Fruit fly (Drosophila melanogaster) whole organism, embryonic: ENCODE measurements around the gene sau.

Experiments
- Adf1 ChIP-seq: fragments of 200-800 bp; sonication (Bioruptor generic); IDR thresholded peaks from 2 replicates; pipeline ENCODE4 v1.3.6; 2022; ENCODE audit warnings: missing biosample characterization, missing genetic modification characterization
- CG10267 ChIP-seq: fragments of 200-800 bp; sonication (Bioruptor generic); optimal IDR thresholded peaks from 2 replicates; lab custom pipeline; 2018; ENCODE audit warnings: missing biosample characterization, mild to moderate bottlenecking, missing genetic modification characterization, moderate library complexity
- CG10543 ChIP-seq: fragments of 200-800 bp; sonication (Bioruptor generic); optimal IDR thresholded peaks from 3 replicates; lab custom pipeline; 2017; ENCODE audit warnings: missing biosample characterization, mild to moderate bottlenecking, missing genetic modification characterization, moderate library complexity
- CG11560 ChIP-seq: fragments of 200-800 bp; sonication (Bioruptor generic); IDR thresholded peaks from 3 replicates; pipeline ENCODE4 v1.3.6; 2022; ENCODE audit warnings: missing biosample characterization, missing genetic modification characterization
- CG1233 ChIP-seq: fragments of 200-800 bp; sonication (Bioruptor generic); optimal IDR thresholded peaks from 4 replicates; lab custom pipeline; 2018; ENCODE audit warnings: missing biosample characterization, mild to moderate bottlenecking, missing genetic modification characterization
- CG13424 ChIP-seq: fragments of 200-800 bp; sonication (Bioruptor generic); optimal IDR thresholded peaks from 2 replicates; lab custom pipeline; 2019; ENCODE audit warnings: missing biosample characterization, mild to moderate bottlenecking, missing genetic modification characterization, moderate library complexity
- CG16813 ChIP-seq: fragments of 200-800 bp; sonication (Bioruptor generic); IDR thresholded peaks from 3 replicates; pipeline ENCODE4 v1.3.6; 2022; ENCODE audit warnings: missing biosample characterization, missing genetic modification characterization; ENCODE audit not compliant: partially characterized antibody
- CG17829 ChIP-seq: fragments of 200-800 bp; optimal IDR thresholded peaks from 2 replicates; lab custom pipeline; 2019; ENCODE audit warnings: missing biosample characterization, mild to moderate bottlenecking, missing genetic modification characterization, moderate library complexity
- CG2116 ChIP-seq: fragments of 200-800 bp; sonication (Bioruptor generic); optimal IDR thresholded peaks from 3 replicates; lab custom pipeline; 2018; ENCODE audit warnings: missing biosample characterization, mild to moderate bottlenecking, missing genetic modification characterization
- CG30431 ChIP-seq: fragments of 200-800 bp; sonication (Bioruptor generic); optimal IDR thresholded peaks from 2 replicates; lab custom pipeline; 2017; ENCODE audit warnings: missing biosample characterization, missing genetic modification characterization
- CG31441 ChIP-seq: fragments of 200-800 bp; sonication (Bioruptor generic); IDR thresholded peaks from 2 replicates; pipeline ENCODE4 v1.3.6; 2022; ENCODE audit warnings: missing biosample characterization, missing genetic modification characterization
- CG32767 ChIP-seq: fragments of 200-800 bp; sonication (Bioruptor generic); IDR thresholded peaks from 2 replicates; pipeline ENCODE4 v1.3.6; 2022; ENCODE audit warnings: missing biosample characterization, missing genetic modification characterization
- CG34422 ChIP-seq: fragments of 200-800 bp; sonication (Bioruptor generic); IDR thresholded peaks from 3 replicates; pipeline ENCODE4 v1.3.6; 2022; ENCODE audit warnings: missing biosample characterization, missing genetic modification characterization
- CG5245 ChIP-seq: fragments of 200-800 bp; sonication (Bioruptor generic); optimal IDR thresholded peaks from 3 replicates; lab custom pipeline; 2016; ENCODE audit warnings: missing biosample characterization, missing genetic modification characterization
- CG6813 ChIP-seq: fragments of 200-800 bp; sonication (Bioruptor generic); optimal IDR thresholded peaks from 2 replicates; lab custom pipeline; 2017; ENCODE audit warnings: missing biosample characterization, missing genetic modification characterization, mild to moderate bottlenecking, moderate library complexity, missing genetic modification reagents
- CG7928 ChIP-seq: fragments of 200-800 bp; sonication (Bioruptor generic); optimal IDR thresholded peaks from 2 replicates; lab custom pipeline; 2017; ENCODE audit warnings: missing biosample characterization, mild to moderate bottlenecking, missing genetic modification characterization
- CG9727 ChIP-seq: fragments of 200-800 bp; sonication (Bioruptor generic); optimal IDR thresholded peaks from 3 replicates; lab custom pipeline; 2017; ENCODE audit warnings: missing biosample characterization, mild to moderate bottlenecking, missing genetic modification characterization
- CTCF ChIP-seq: fragments of 200-800 bp; sonication (Bioruptor generic); optimal IDR thresholded peaks from 2 replicates; lab custom pipeline; 2017; ENCODE audit warnings: missing biosample characterization, mild to moderate bottlenecking, missing genetic modification characterization, moderate library complexity
- HLH4C ChIP-seq: fragments of 200-800 bp; sonication (Bioruptor generic); IDR thresholded peaks from 3 replicates; pipeline ENCODE4 v1.3.6; 2022; ENCODE audit warnings: missing biosample characterization, missing genetic modification characterization; ENCODE audit not compliant: partially characterized antibody
- Hand ChIP-seq: fragments of 200-800 bp; sonication (Bioruptor generic); optimal IDR thresholded peaks from 2 replicates; lab custom pipeline; 2017; ENCODE audit warnings: mild to moderate bottlenecking, missing biosample characterization, missing genetic modification reagents, missing genetic modification characterization
- Mad ChIP-seq: fragments of 200-800 bp; sonication (Bioruptor generic); optimal IDR thresholded peaks from 2 replicates; lab custom pipeline; 2016; ENCODE audit warnings: missing biosample characterization, missing genetic modification characterization
- Mes4 ChIP-seq: fragments of 200-800 bp; sonication (Bioruptor generic); optimal IDR thresholded peaks from 2 replicates; lab custom pipeline; 2016; ENCODE audit warnings: missing biosample characterization, missing genetic modification characterization
- NC2α ChIP-seq: fragments of 200-800 bp; sonication (Bioruptor generic); optimal IDR thresholded peaks from 2 replicates; lab custom pipeline; 2016; ENCODE audit warnings: missing biosample characterization, missing genetic modification characterization
- Ptx1 ChIP-seq: fragments of 200-800 bp; sonication (Bioruptor generic); IDR thresholded peaks from 2 replicates; pipeline ENCODE4 v1.3.6; 2022; ENCODE audit warnings: missing biosample characterization, missing genetic modification characterization
- Sin3A ChIP-seq: fragments of >200 bp; optimal IDR thresholded peaks from 2 replicates; lab custom pipeline; 2018
- Sry-β ChIP-seq: fragments of 200-800 bp; sonication (Bioruptor generic); optimal IDR thresholded peaks from 2 replicates; lab custom pipeline; 2018; ENCODE audit warnings: missing biosample characterization, mild to moderate bottlenecking, missing genetic modification characterization, moderate library complexity
- Tbp ChIP-seq: fragments of >200 bp; optimal IDR thresholded peaks from 2 replicates; lab custom pipeline; 2018; ENCODE audit warnings: missing biosample characterization, missing genetic modification characterization
- abd-A ChIP-seq: fragments of 200-800 bp; sonication (Bioruptor generic); optimal IDR thresholded peaks from 3 replicates; lab custom pipeline; 2019; ENCODE audit warnings: missing biosample characterization, mild to moderate bottlenecking, missing genetic modification characterization, moderate library complexity
- bab2 ChIP-seq: fragments of 200-800 bp; sonication (Bioruptor generic); optimal IDR thresholded peaks from 2 replicates; lab custom pipeline; 2016; ENCODE audit warnings: missing biosample characterization, missing genetic modification characterization
- corto ChIP-seq: fragments of 200-800 bp; sonication (Bioruptor generic); optimal IDR thresholded peaks from 2 replicates; lab custom pipeline; 2016; ENCODE audit warnings: missing biosample characterization, mild to moderate bottlenecking, missing genetic modification characterization, moderate library complexity
- dpn ChIP-seq, 2 experiments: fragments of 200-800 bp; sonication (Bioruptor generic); optimal IDR thresholded peaks; 3 replicates each; lab custom pipeline; 2016; ENCODE audit warnings: missing biosample characterization in 2 of 2, missing genetic modification characterization in 2 of 2
- dysf ChIP-seq: fragments of 200-800 bp; sonication (Bioruptor generic); IDR thresholded peaks from 3 replicates; pipeline ENCODE4 v1.3.6; 2022; ENCODE audit warnings: missing biosample characterization, missing genetic modification characterization
- fru ChIP-seq: fragments of >200 bp; optimal IDR thresholded peaks from 2 replicates; lab custom pipeline; 2017
- her ChIP-seq: fragments of 200-800 bp; sonication (Bioruptor generic); optimal IDR thresholded peaks from 2 replicates; lab custom pipeline; 2016; ENCODE audit warnings: missing biosample characterization, missing genetic modification characterization
- lbe ChIP-seq: fragments of 200-800 bp; sonication (Bioruptor generic); optimal IDR thresholded peaks from 2 replicates; lab custom pipeline; 2016; ENCODE audit warnings: missing biosample characterization, mild to moderate bottlenecking, missing genetic modification characterization
- lov ChIP-seq, 2 experiments: fragments of 200-800 bp in 1 of 2; fragments of >200 bp in 1 of 2; sonication (Bioruptor generic) in 1 of 2; IDR thresholded peaks in 1 of 2; optimal IDR thresholded peaks in 1 of 2; 2 replicates in 1 of 2; 3 replicates in 1 of 2; pipeline versions ENCODE4 v1.3.6 to Lab custom; 2017 to 2022; ENCODE audit warnings: missing biosample characterization in 1 of 2, missing genetic modification characterization in 1 of 2
- maf-S ChIP-seq: fragments of 200-800 bp; sonication (Bioruptor generic); optimal IDR thresholded peaks from 2 replicates; lab custom pipeline; 2016; ENCODE audit warnings: missing biosample characterization, missing genetic modification characterization
- mld ChIP-seq: fragments of 200-800 bp; sonication (Bioruptor generic); IDR thresholded peaks from 3 replicates; pipeline ENCODE4 v1.3.6; 2022; ENCODE audit warnings: missing biosample characterization, missing genetic modification characterization; ENCODE audit not compliant: partially characterized antibody
- pan ChIP-seq, 4 experiments: fragments of >200 bp in 3 of 4; fragments of 200-800 bp in 1 of 4; sonication (Bioruptor generic) in 1 of 4; optimal IDR thresholded peaks in 3 of 4; IDR thresholded peaks in 1 of 4; 2 replicates each; pipeline versions ENCODE4 v1.3.6 to Lab custom; 2017 to 2022; ENCODE audit warnings: missing biosample characterization in 2 of 4, missing genetic modification characterization in 2 of 4, mixed read lengths in 1 of 4
- pita ChIP-seq: fragments of 200-800 bp; sonication (Bioruptor generic); optimal IDR thresholded peaks from 2 replicates; lab custom pipeline; 2017; ENCODE audit warnings: missing biosample characterization, mild to moderate bottlenecking, missing genetic modification characterization
- prd ChIP-seq, 3 experiments: fragments of >200 bp in 2 of 3; fragments of 200-800 bp in 1 of 3; sonication (Bioruptor generic) in 1 of 3; optimal IDR thresholded peaks in 2 of 3; IDR thresholded peaks in 1 of 3; 2 replicates in 2 of 3; 3 replicates in 1 of 3; pipeline versions ENCODE4 v1.3.6 to Lab custom; 2017 to 2022; ENCODE audit warnings: missing biosample characterization in 1 of 3, missing genetic modification characterization in 1 of 3
- rib ChIP-seq: fragments of 200-800 bp; sonication (Bioruptor generic); IDR thresholded peaks from 2 replicates; pipeline ENCODE4 v1.3.6; 2022; ENCODE audit warnings: missing biosample characterization, missing genetic modification characterization
- sc ChIP-seq, 3 experiments: fragments of >200 bp in 2 of 3; fragments of 200-800 bp in 1 of 3; sonication (Bioruptor generic) in 1 of 3; optimal IDR thresholded peaks; 2 replicates in 2 of 3; 3 replicates in 1 of 3; lab custom pipeline; 2017; ENCODE audit warnings: mild to moderate bottlenecking in 1 of 3, missing biosample characterization in 1 of 3, missing genetic modification characterization in 1 of 3, missing genetic modification reagents in 1 of 3
- sens ChIP-seq: fragments of 200-800 bp; sonication (Bioruptor generic); peaks from one replicate; lab custom pipeline; 2016; ENCODE audit warnings: missing biosample characterization, missing genetic modification characterization
- sisA ChIP-seq: fragments of 200-800 bp; sonication (Bioruptor generic); IDR thresholded peaks from 2 replicates; pipeline ENCODE4 v1.3.6; 2022; ENCODE audit warnings: missing biosample characterization, missing genetic modification characterization
- unpg ChIP-seq: fragments of 200-800 bp; sonication (Bioruptor generic); optimal IDR thresholded peaks from 3 replicates; lab custom pipeline; 2018; ENCODE audit warnings: missing biosample characterization, mild to moderate bottlenecking, missing genetic modification characterization, moderate library complexity
- usp ChIP-seq: fragments of >200 bp; optimal IDR thresholded peaks from 2 replicates; lab custom pipeline; 2017; ENCODE audit warnings: missing biosample characterization, missing genetic modification characterization
- wdn ChIP-seq: fragments of 200-800 bp; sonication (Bioruptor generic); IDR thresholded peaks from 2 replicates; pipeline ENCODE4 v1.3.6; 2022; ENCODE audit warnings: missing biosample characterization, missing genetic modification characterization

sau gene

dm6 chr2L:2177969-2178809 is 48.0 kb upstream of the sau start, which contains the start of gene aop (continued):
- TF ChIP-seq dpn (GFP tag; optimal IDR thresholded peaks at IDR 0.05; lab: Kevin White, UChicago): peak in 1 of 2 experiments; percentile 43
- TF ChIP-seq CG31441 (GFP tag; lab: Robert Waterston, UW): peak; percentile 33; the same call in 1 of the 2 replicates
- TF ChIP-seq CG11560 (tag; lab: Robert Waterston, UW): no peak
- no peak for TF ChIP-seq Mes4 (GFP tag; lab: Kevin White, UChicago)
- TF ChIP-seq pita (GFP tag; lab: Kevin White, UChicago): no peak
- no peak for TF ChIP-seq Tbp (GFP tag; lab: Kevin White, UChicago)
- peak; percentile 28 for TF ChIP-seq her (GFP tag; lab: Kevin White, UChicago)
- TF ChIP-seq CG10267 (tag; lab: Kevin White, UChicago): peak; percentile 18
- no peak for TF ChIP-seq CG5245
- peak; percentile 57 for TF ChIP-seq abd-A (tag; lab: Kevin White, UChicago)
- no peak for TF ChIP-seq Mad (GFP tag; lab: Kevin White, UChicago)
- TF ChIP-seq pan (optimal IDR thresholded peaks at IDR 0.05; lab: Kevin White, UChicago): no peak
- peak in 1 of 2 experiments; percentile 54 for TF ChIP-seq pan (GFP tag; optimal IDR thresholded peaks at IDR 0.05 in 1 of 2, IDR thresholded peaks at IDR 0.05 in 1 of 2)
- TF ChIP-seq maf-S (GFP tag; lab: Kevin White, UChicago): no peak
- TF ChIP-seq unpg (GFP tag; lab: Kevin White, UChicago): peak; percentile 29
- no peak for TF ChIP-seq wdn (GFP tag; lab: Robert Waterston, UW)
- no peak for TF ChIP-seq Hand (GFP tag; lab: Kevin White, UChicago)
- TF ChIP-seq CG13424 (tag; lab: Kevin White, UChicago): no peak
- TF ChIP-seq CG17829: peak; percentile 48
- no peak for TF ChIP-seq CG1233 (GFP tag; lab: Kevin White, UChicago)
- TF ChIP-seq NC2α (GFP tag; lab: Kevin White, UChicago): no peak
- TF ChIP-seq CG7928 (GFP tag; lab: Kevin White, UChicago): no peak
- TF ChIP-seq CG16813 (GFP tag; lab: Robert Waterston, UW): no peak; the same call in 2 of the 3 replicates
- TF ChIP-seq Adf1: no peak; the same call in 1 of the 2 replicates
- peak; percentile 46 for TF ChIP-seq CG10543 (GFP tag; lab: Kevin White, UChicago)
- TF ChIP-seq prd (optimal IDR thresholded peaks at IDR 0.05; lab: Kevin White, UChicago): no peak
- TF ChIP-seq prd (GFP tag; IDR thresholded peaks at IDR 0.05; lab: Robert Waterston, UW): no peak
- no peak for TF ChIP-seq CTCF (GFP tag; lab: Kevin White, UChicago)
- TF ChIP-seq sens (GFP tag; lab: Kevin White, UChicago): peak; percentile 82
- TF ChIP-seq CG2116: peak; percentile 13
- no peak for TF ChIP-seq sc (optimal IDR thresholded peaks at IDR 0.05; lab: Kevin White, UChicago)
- TF ChIP-seq sc (GFP tag; optimal IDR thresholded peaks at IDR 0.05; lab: Kevin White, UChicago): no peak
- peak; percentile 27; the same call in 1 of the 3 replicates for TF ChIP-seq HLH4C (GFP tag; lab: Robert Waterston, UW)
- no peak for TF ChIP-seq bab2 (GFP tag; lab: Kevin White, UChicago)
- no peak for TF ChIP-seq Sry-β (GFP tag; lab: Kevin White, UChicago)
- no peak for TF ChIP-seq sisA (GFP tag; lab: Robert Waterston, UW)
- no peak for TF ChIP-seq lov (optimal IDR thresholded peaks at IDR 0.05; lab: Kevin White, UChicago)
- no peak for TF ChIP-seq lov (GFP tag; IDR thresholded peaks at IDR 0.05; lab: Robert Waterston, UW)
- 0 out of 2 replicates have a peak, but pooled peaks have one; percentile 34 for TF ChIP-seq CG32767 (GFP tag; lab: Robert Waterston, UW)
- peak; percentile 58; the same call in 1 of the 3 replicates for TF ChIP-seq CG34422
- no peak for TF ChIP-seq CG30431 (GFP tag; lab: Kevin White, UChicago)
- peak; percentile 27 for TF ChIP-seq CG9727 (GFP tag; lab: Kevin White, UChicago)
- TF ChIP-seq corto (GFP tag; lab: Kevin White, UChicago): no peak
- no peak for TF ChIP-seq usp (GFP tag; lab: Kevin White, UChicago)
- TF ChIP-seq lbe: peak; percentile 3
- TF ChIP-seq Sin3A (lab: Kevin White, UChicago): no peak
- no peak for TF ChIP-seq mld
- peak; percentile 11 for TF ChIP-seq CG6813 (GFP tag; lab: Kevin White, UChicago)
- no peak for TF ChIP-seq fru (lab: Kevin White, UChicago)
- no peak for TF ChIP-seq Ptx1 (GFP tag; lab: Robert Waterston, UW)
- no peak; the same call in 2 of the 3 replicates for TF ChIP-seq dysf (GFP tag; lab: Robert Waterston, UW)
- TF ChIP-seq rib (GFP tag; lab: Robert Waterston, UW): peak; percentile 16; the same call in 1 of the 2 replicates
